Worm (Caenorhabditis elegans) whole organism, midembryonic: ENCODE results near the gene mps-2.

ENCODE experiments used
- T22C8.4 ChIP-seq: fragments of 200-800 bp; sonication (Bioruptor generic); IDR thresholded peaks from 2 replicates; pipeline ENCODE4 v1.3.6; 2022; ENCODE audit warnings: missing genetic modification characterization, missing compliant biosample characterization
- cog-1 ChIP-seq: sonication (generic microtip); optimal IDR thresholded peaks from 2 replicates; lab custom pipeline; 2016; ENCODE audit warnings: missing genetic modification characterization, missing compliant biosample characterization
- flt-1 ChIP-seq: fragments of 200-800 bp; sonication (Bioruptor generic); IDR thresholded peaks from 2 replicates; pipeline ENCODE4 v1.3.6; 2022; ENCODE audit warnings: missing genetic modification characterization, missing compliant biosample characterization
- klf-2 ChIP-seq: fragments of 200-800 bp; sonication (Bioruptor generic); conservative IDR thresholded peaks from 2 replicates; pipeline ENCODE4 v1.3.6; 2022; ENCODE audit warnings: missing genetic modification reagents, missing genetic modification characterization, missing compliant biosample characterization
- med-1 ChIP-seq: sonication (generic microtip); optimal IDR thresholded peaks from 2 replicates; lab custom pipeline; 2017; ENCODE audit warnings: missing genetic modification characterization, mild to moderate bottlenecking, missing compliant biosample characterization, antibody characterized with exemption, missing genetic modification reagents; ENCODE audit not compliant: insufficient read depth
- ref-1 ChIP-seq: fragments of 200-800 bp; sonication (Bioruptor generic); conservative IDR thresholded peaks from 2 replicates; pipeline ENCODE4 v1.3.6; 2022; ENCODE audit warnings: missing genetic modification reagents, missing genetic modification characterization, missing compliant biosample characterization
- tab-1 ChIP-seq: fragments of 200-800 bp; sonication (Bioruptor generic); IDR thresholded peaks from 2 replicates; pipeline ENCODE4 v1.3.6; 2022; ENCODE audit warnings: missing genetic modification characterization, missing compliant biosample characterization
- ztf-23 ChIP-seq: fragments of 200-800 bp; sonication (Bioruptor generic); IDR thresholded peaks from 2 replicates; pipeline ENCODE4 v1.3.6; 2022; ENCODE audit warnings: missing genetic modification reagents, missing genetic modification characterization, missing compliant biosample characterization
- ztf-29 ChIP-seq: fragments of 200-800 bp; sonication (Bioruptor generic); IDR thresholded peaks from 2 replicates; pipeline ENCODE4 v1.3.6; 2022; ENCODE audit warnings: missing genetic modification reagents, missing genetic modification characterization, missing compliant biosample characterization

The mps-2 gene

ce11 chrII:303927-304711 lies 7.9 kb downstream of the mps-2 start:
- TF ChIP-seq flt-1, result no peak
- TF ChIP-seq med-1 (GFP tag; lab: Kevin White, UChicago), result no peak
- TF ChIP-seq ztf-29 (GFP tag; lab: Robert Waterston, UW), result no peak
- no peak for TF ChIP-seq cog-1 (tag; lab: Kevin White, UChicago)

DNA sequence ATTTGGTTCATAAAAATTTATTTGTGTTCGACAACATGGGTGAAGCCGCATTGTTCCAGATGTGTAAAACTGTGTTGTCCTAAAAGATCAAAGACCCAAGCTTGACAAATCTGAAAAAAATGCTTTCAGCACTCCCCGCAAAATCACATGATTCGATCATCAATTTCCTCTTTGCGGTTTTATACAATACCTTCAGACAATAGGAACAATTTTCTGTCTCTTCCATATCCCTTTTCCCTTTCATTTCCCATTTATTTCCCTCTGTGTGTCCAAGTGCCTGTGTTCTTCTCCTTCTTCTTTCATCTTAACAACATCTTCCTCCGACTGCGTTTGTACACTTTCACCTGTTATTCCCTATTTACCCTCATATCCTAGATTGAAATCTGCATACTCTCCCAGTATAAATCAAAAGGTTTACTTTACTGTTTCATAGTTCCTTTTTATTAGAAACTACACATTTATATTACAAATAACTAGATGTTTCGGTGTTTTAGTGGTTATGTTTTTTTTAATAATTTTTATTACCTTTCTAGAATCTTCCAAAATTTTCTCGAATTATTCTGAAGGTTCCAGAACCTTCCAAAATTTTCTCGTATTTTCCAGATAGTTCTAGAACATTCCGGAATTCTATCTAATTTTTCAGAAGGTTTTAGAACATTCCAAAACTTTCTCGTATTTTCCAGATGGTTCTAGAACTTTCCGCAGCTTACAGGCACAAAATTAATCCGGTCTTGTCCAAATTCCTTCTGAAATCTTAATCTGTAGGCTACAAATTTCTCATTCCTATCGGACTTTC lies 10.8 kb downstream of the mps-2 start, which contains the start of gene K01A2.5:
Gene K01A2.5 (plus strand): TSS at position 297 of the 796 bp plus-strand sequence.
- TF ChIP-seq cog-1 (tag; lab: Kevin White, UChicago), result peak; percentile 22
- TF ChIP-seq ref-1 (GFP tag; lab: Robert Waterston, UW), result no peak

- TF ChIP-seq klf-2 (GFP tag; lab: Robert Waterston, UW), result no peak
- TF ChIP-seq ztf-29 (GFP tag; lab: Robert Waterston, UW), result no peak
- no peak for TF ChIP-seq cog-1 (tag; lab: Kevin White, UChicago)
- no peak for TF ChIP-seq ref-1 (GFP tag; lab: Robert Waterston, UW)
- no peak for TF ChIP-seq ztf-23 (GFP tag; lab: Robert Waterston, UW)
- TF ChIP-seq tab-1 (GFP tag; lab: Robert Waterston, UW), result no peak
- TF ChIP-seq med-1 (GFP tag; lab: Kevin White, UChicago), result no peak
- no peak for TF ChIP-seq flt-1
- no peak for TF ChIP-seq T22C8.4
Measured at ce11 chrII:299684-300083, 12.3 kb downstream of the mps-2 start, which contains the start of gene K01A2.6. TSS of gene K01A2.6 (plus strand) at chrII:299984.

DNA sequence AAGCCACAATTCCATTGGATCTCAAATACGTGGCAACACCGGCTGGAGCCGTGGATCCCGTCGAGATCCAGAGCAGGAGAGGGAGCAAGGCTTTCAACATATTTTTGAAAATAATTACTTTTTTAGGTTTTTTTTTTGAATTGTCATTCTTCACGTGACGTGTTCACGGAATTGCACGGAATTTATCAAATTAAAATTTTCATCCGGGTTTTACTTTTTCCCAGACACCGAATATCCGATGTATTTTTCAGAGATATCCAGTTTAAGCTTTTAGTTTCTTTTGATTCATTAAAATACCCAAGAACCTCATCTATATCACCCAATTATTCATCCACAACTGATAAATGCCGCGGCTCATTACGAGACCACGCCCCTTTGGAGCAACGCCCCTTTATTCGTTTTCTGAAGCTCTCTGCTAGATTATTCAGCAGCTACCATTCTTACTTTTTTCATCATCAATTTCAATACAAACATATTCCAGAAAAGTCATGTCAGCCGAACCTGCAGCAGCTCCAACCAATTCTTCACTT lies 15.0 kb downstream of the mps-2 start, which contains the start of the genes clec-117 and B0432.1:
Gene clec-117 (minus strand): TSS at position 101 of the 530 bp plus-strand sequence.
Gene B0432.1 (plus strand): TSS at position 480 of the 530 bp plus-strand sequence.
- no peak for TF ChIP-seq ref-1 (GFP tag; lab: Robert Waterston, UW)
- TF ChIP-seq cog-1 (tag; lab: Kevin White, UChicago), result no peak
- no peak for TF ChIP-seq T22C8.4
- TF ChIP-seq tab-1 (GFP tag; lab: Robert Waterston, UW), result no peak
- TF ChIP-seq ztf-29 (GFP tag; lab: Robert Waterston, UW), result no peak
- no peak for TF ChIP-seq med-1 (GFP tag; lab: Kevin White, UChicago)
- TF ChIP-seq ztf-23 (GFP tag; lab: Robert Waterston, UW), result no peak
- no peak for TF ChIP-seq klf-2 (GFP tag; lab: Robert Waterston, UW)
- TF ChIP-seq flt-1, result no peak

ce11 chrII:294606-295005 lies 17.4 kb downstream of the mps-2 start, which contains the start of gene B0432.11:
TSS of gene B0432.11 (minus strand) at chrII:294706.
- TF ChIP-seq klf-2 (GFP tag; lab: Robert Waterston, UW) (no peak), flt-1 (no peak), tab-1 (GFP tag; lab: Robert Waterston, UW) (no peak), T22C8.4 (no peak), med-1 (GFP tag; lab: Kevin White, UChicago) (no peak)

DNA sequence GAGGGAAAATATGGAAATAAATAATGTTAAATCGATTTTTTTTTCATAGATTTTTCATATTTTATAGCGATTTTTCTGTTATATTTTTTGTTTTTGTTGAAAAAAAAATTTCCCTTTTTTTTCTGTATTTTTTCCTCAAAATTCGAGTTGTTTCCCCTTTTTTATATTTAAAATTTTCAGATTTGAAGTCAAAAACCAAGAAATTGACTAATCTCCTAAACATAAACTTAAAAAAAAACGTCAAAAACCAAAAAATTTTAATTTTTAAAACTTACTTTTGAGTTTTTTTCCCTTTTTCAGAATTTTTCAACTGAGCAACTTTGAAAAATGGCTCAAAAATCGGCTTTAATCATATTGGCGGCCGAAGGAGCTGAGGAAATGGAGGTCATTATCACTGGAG lies 21.7 kb downstream of the mps-2 start, which contains the start of gene djr-1.1:
Gene djr-1.1 (plus strand): TSS at position 301 of the 400 bp plus-strand sequence.
- TF ChIP-seq ztf-23 (GFP tag; lab: Robert Waterston, UW), result no peak
- no peak for TF ChIP-seq cog-1 (tag; lab: Kevin White, UChicago)
- no peak for TF ChIP-seq tab-1 (GFP tag; lab: Robert Waterston, UW)
- no peak for TF ChIP-seq ztf-29 (GFP tag; lab: Robert Waterston, UW)
- TF ChIP-seq klf-2 (GFP tag; lab: Robert Waterston, UW), result no peak

- TF ChIP-seq klf-2 (GFP tag; lab: Robert Waterston, UW), result no peak
- TF ChIP-seq cog-1 (tag; lab: Kevin White, UChicago), result no peak
- TF ChIP-seq ref-1 (GFP tag; lab: Robert Waterston, UW), result no peak
- TF ChIP-seq med-1 (GFP tag; lab: Kevin White, UChicago), result no peak
- no peak for TF ChIP-seq ztf-23 (GFP tag; lab: Robert Waterston, UW)
Measured at ce11 chrII:288705-289205, 23.3 kb downstream of the mps-2 start, which contains the start of gene mrpl-41. TSS of gene mrpl-41 (plus strand) at chrII:288939.

ce11 chrII:286551-286724 lies 25.6 kb downstream of the mps-2 start, which contains the start of gene misc-1:
TSS of gene misc-1 (plus strand) at chrII:286625.
- TF ChIP-seq med-1 (GFP tag; lab: Kevin White, UChicago) (no peak), klf-2 (GFP tag; lab: Robert Waterston, UW) (no peak), tab-1 (GFP tag; lab: Robert Waterston, UW) (no peak), flt-1 (no peak), T22C8.4 (0 out of 2 replicates have a peak, but pooled peaks have one; percentile 20), ref-1 (GFP tag; lab: Robert Waterston, UW) (no peak)
